Fruit fly (Drosophila melanogaster): ENCODE measurements around the gene colt.

DNA sequence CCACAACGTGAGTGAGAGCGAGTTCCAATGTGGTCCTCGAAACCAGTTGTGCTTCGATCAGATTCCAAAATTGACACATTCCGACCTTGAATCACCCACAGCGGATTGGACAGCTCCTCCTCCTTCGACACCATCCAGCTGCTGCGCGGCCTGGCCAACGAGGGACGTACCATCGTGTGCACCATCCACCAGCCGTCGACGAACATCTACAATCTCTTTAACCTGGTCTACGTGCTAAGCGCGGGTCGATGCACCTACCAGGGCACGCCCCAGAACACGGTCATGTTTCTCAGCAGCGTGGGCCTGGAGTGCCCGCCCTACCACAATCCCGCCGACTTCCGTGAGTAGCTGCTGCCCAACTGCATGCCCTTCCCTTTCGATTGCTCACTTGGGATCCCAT is 32.3 kb downstream of the colt start:
- TF ChIP-seq gsb (GFP tag; IDR thresholded peaks at IDR 0.05): no peak
- no peak for TF ChIP-seq H15 (GFP tag; IDR thresholded peaks at IDR 0.05)
- TF ChIP-seq CG6854 (GFP tag; optimal IDR thresholded peaks at IDR 0.05): no peak
- no peak for TF ChIP-seq br (optimal IDR thresholded peaks at IDR 0.05)
- no peak for TF ChIP-seq zf30C (GFP tag; optimal IDR thresholded peaks at IDR 0.05)
- TF ChIP-seq CG17361 (GFP tag; IDR thresholded peaks at IDR 0.05): no peak
- TF ChIP-seq Doc3 (GFP tag; IDR thresholded peaks at IDR 0.05; ENCODE audit: partially characterized antibody): no peak
- no peak for TF ChIP-seq chif (GFP tag; optimal IDR thresholded peaks at IDR 0.05)
- TF ChIP-seq CG17328 (GFP tag; IDR thresholded peaks at IDR 0.05): no peak
